Worm (Caenorhabditis elegans) whole organism, young adult: ENCODE measurements around the gene srx-111.
A peak's percentile ranks its signal among the peaks of the same experiment; 100 is the strongest.

Experiments used
- B0019.2 ChIP-seq: fragments of 200-800 bp; sonication (Bioruptor generic); conservative IDR thresholded peaks from 2 replicates; pipeline ENCODE4 v1.3.6; 2022; ENCODE audit warnings: missing genetic modification reagents, missing genetic modification characterization, missing compliant biosample characterization
- Y79H2A.3 ChIP-seq: fragments of 200-800 bp; sonication (Bioruptor generic); conservative IDR thresholded peaks from 2 replicates; pipeline ENCODE4 v1.3.6; 2022; ENCODE audit warnings: missing genetic modification reagents, missing genetic modification characterization, missing compliant biosample characterization
- ama-1 ChIP-seq, 3 experiments: fragments of 150-350 bp in 1 of 3; sonication (generic microtip) in 2 of 3; optimal IDR thresholded peaks; 2 replicates each; lab custom pipeline; 2014 to 2018; ENCODE audit warnings: missing biosample characterization in 2 of 3, missing genetic modification characterization in 2 of 3, missing genetic modification reagents in 2 of 3
- egl-44 ChIP-seq: fragments of 200-800 bp; sonication (Bioruptor generic); IDR thresholded peaks from 2 replicates; pipeline ENCODE4 v1.3.6; 2022; ENCODE audit warnings: missing genetic modification reagents, missing genetic modification characterization, missing compliant biosample characterization
- fkh-3 ChIP-seq: sonication (generic microtip); optimal IDR thresholded peaks from 2 replicates; lab custom pipeline; 2016; ENCODE audit warnings: mild to moderate bottlenecking, missing genetic modification characterization, missing compliant biosample characterization
- gei-17 ChIP-seq: fragments of 200-800 bp; sonication (Bioruptor generic); optimal IDR thresholded peaks from 2 replicates; lab custom pipeline; 2018; ENCODE audit warnings: mild to moderate bottlenecking, missing genetic modification characterization, missing compliant biosample characterization
- hsf-1 ChIP-seq: fragments of 200-800 bp; sonication (Bioruptor generic); IDR thresholded peaks from 2 replicates; pipeline ENCODE4 v1.3.6; 2022; ENCODE audit warnings: missing genetic modification reagents, missing genetic modification characterization, missing compliant biosample characterization
- let-526 ChIP-seq: fragments of 200-800 bp; sonication (Bioruptor generic); IDR thresholded peaks from 2 replicates; pipeline ENCODE4 v1.3.6; 2022; ENCODE audit warnings: missing genetic modification reagents, missing genetic modification characterization, missing compliant biosample characterization
- lin-35 ChIP-seq, 3 experiments: fragments of 150-350 bp in 2 of 3; sonication (generic microtip) in 1 of 3; optimal IDR thresholded peaks; 2 replicates each; lab custom pipeline; 2014 to 2018; ENCODE audit warnings: missing biosample characterization in 3 of 3, missing genetic modification characterization in 3 of 3, missing genetic modification reagents in 3 of 3
- madf-6 ChIP-seq: fragments of 200-800 bp; sonication (Bioruptor generic); IDR thresholded peaks from 2 replicates; pipeline ENCODE4 v1.3.6; 2022; ENCODE audit warnings: missing genetic modification reagents, missing genetic modification characterization, missing compliant biosample characterization
- nfya-1 ChIP-seq: sonication (generic microtip); optimal IDR thresholded peaks from 2 replicates; lab custom pipeline; 2017; ENCODE audit warnings: antibody characterized with exemption, missing compliant biosample characterization, missing genetic modification characterization, borderline replicate concordance; ENCODE audit not compliant: insufficient read depth
- snpc-3.4 ChIP-seq: sonication (generic microtip); optimal IDR thresholded peaks from 2 replicates; lab custom pipeline; 2017; ENCODE audit warnings: missing genetic modification characterization, mild to moderate bottlenecking, missing compliant biosample characterization, antibody characterized with exemption, moderate library complexity, missing genotype, missing genetic modification reagents
- unc-62 ChIP-seq: fragments of 150-350 bp; optimal IDR thresholded peaks from 2 replicates; lab custom pipeline; 2014; ENCODE audit warnings: missing biosample characterization, missing genetic modification reagents, missing genetic modification characterization

ce11 chrII:3808104-3808503 is 50.5 kb downstream of the srx-111 start, which contains the start of gene F54D10.5:
- TF ChIP-seq ama-1 (optimal IDR thresholded peaks at IDR 0.05; lab: Kevin White, UChicago) (no peak), ama-1 (GFP tag; optimal IDR thresholded peaks at IDR 0.05; lab: Kevin White, UChicago) (no peak), snpc-3.4 (peak; percentile 25), unc-62 (GFP tag; lab: Kevin White, UChicago) (no peak), nfya-1 (tag; lab: Kevin White, UChicago) (no peak), gei-17 (no peak), madf-6 (peak; percentile 63; the same call in 1 of the 2 replicates), egl-44 (GFP tag; lab: Robert Waterston, UW) (no peak), hsf-1 (GFP tag; lab: Robert Waterston, UW) (no peak), Y79H2A.3 (GFP tag; lab: Robert Waterston, UW) (no peak), fkh-3 (no peak), lin-35 (GFP tag; optimal IDR thresholded peaks at IDR 0.05; lab: Kevin White, UChicago) (peak in 1 of 3 experiments; percentile 83), let-526 (GFP tag; lab: Robert Waterston, UW) (no peak), B0019.2 (GFP tag; lab: Robert Waterston, UW) (no peak)
